Fruit fly (Drosophila melanogaster): ENCODE results near the gene P5cr.

P5cr gene

dm6 chr3R:19023862-19024261 is 4.9 kb upstream of the P5cr start, which contains the start of the genes CG6005 and CG14286 (continued):
- TF ChIP-seq trh (GFP tag; optimal IDR thresholded peaks at IDR 0.05) (no peak), CG31441 (GFP tag; IDR thresholded peaks at IDR 0.05) (0 out of 2 replicates have a peak, but pooled peaks have one; percentile 30), CG8281 (tag; optimal IDR thresholded peaks at IDR 0.05) (no peak), Dek (tag; optimal IDR thresholded peaks at IDR 0.05) (peak; percentile 19), Nf-YC (tag; optimal IDR thresholded peaks at IDR 0.05) (peak; percentile 34), sens-2 (GFP tag; IDR thresholded peaks at IDR 0.05) (no peak), vfl (GFP tag; optimal IDR thresholded peaks at IDR 0.05) (peak; percentile 27), CG2199 (GFP tag; IDR thresholded peaks at IDR 0.05) (no peak), repo (GFP tag; optimal IDR thresholded peaks at IDR 0.05) (no peak), Sox102F (GFP tag; optimal IDR thresholded peaks at IDR 0.05) (peak; percentile 37), gfzf (GFP tag; optimal IDR thresholded peaks at IDR 0.05) (peak; percentile 23), CHES-1-like (GFP tag; optimal IDR thresholded peaks at IDR 0.05) (peak; percentile 81), dm (GFP tag; optimal IDR thresholded peaks at IDR 0.05) (peak; percentile 82), chif (GFP tag; optimal IDR thresholded peaks at IDR 0.05) (peak; percentile 48 to 50), z (GFP tag; IDR thresholded peaks at IDR 0.05) (no peak), CG15479 (GFP tag; optimal IDR thresholded peaks at IDR 0.05) (no peak), NFAT (GFP tag; IDR thresholded peaks at IDR 0.05) (peak; percentile 92), Hand (GFP tag; optimal IDR thresholded peaks at IDR 0.05) (no peak), CG10959 (GFP tag; IDR thresholded peaks at IDR 0.05) (no peak), CG10565 (GFP tag; optimal IDR thresholded peaks at IDR 0.05) (no peak), CG4424 (GFP tag; optimal IDR thresholded peaks at IDR 0.05) (peak; percentile 58), PHDP (tag; optimal IDR thresholded peaks at IDR 0.05) (peak; percentile 36), ranshi (GFP tag; IDR thresholded peaks at IDR 0.05) (peak; percentile 52; the same call in 1 of the 2 replicates), CG2889 (GFP tag; IDR thresholded peaks at IDR 0.05) (0 out of 3 replicates have a peak, but pooled peaks have one; percentile 25), Opbp (GFP tag; IDR thresholded peaks at IDR 0.05; ENCODE audit: partially characterized antibody) (peak; percentile 74; the same call in 2 of the 3 replicates), luna (GFP tag; optimal IDR thresholded peaks at IDR 0.05) (no peak), HLH54F (GFP tag; optimal IDR thresholded peaks at IDR 0.05) (peak; percentile 71), CG9797 (GFP tag; optimal IDR thresholded peaks at IDR 0.05) (peak; percentile 33), zfh1 (GFP tag; IDR thresholded peaks at IDR 0.05) (peak; percentile 73; the same call in 2 of the 3 replicates), ken (GFP tag; IDR thresholded peaks at IDR 0.05) (peak; percentile 58; the same call in 1 of the 3 replicates), onecut (GFP tag; IDR thresholded peaks at IDR 0.05) (peak; percentile 47), CG31224 (GFP tag; IDR thresholded peaks at IDR 0.05) (peak; percentile 59; the same call in 1 of the 2 replicates), CG12659 (GFP tag; optimal IDR thresholded peaks at IDR 0.05) (peak; percentile 73), nerfin-1 (tag; optimal IDR thresholded peaks at IDR 0.05) (no peak), H15 (GFP tag; IDR thresholded peaks at IDR 0.05) (peak; percentile 58; the same call in 1 of the 3 replicates), unpg (GFP tag; optimal IDR thresholded peaks at IDR 0.05) (peak; percentile 24), ap (GFP tag; IDR thresholded peaks at IDR 0.05) (0 out of 2 replicates have a peak, but pooled peaks have one; percentile 6), CG17361 (GFP tag; IDR thresholded peaks at IDR 0.05) (no peak), az2 (GFP tag; optimal IDR thresholded peaks at IDR 0.05) (peak; percentile 74), mirr (GFP tag; optimal IDR thresholded peaks at IDR 0.05) (no peak), ewg (GFP tag; optimal IDR thresholded peaks at IDR 0.05) (peak; percentile 26), CG10366 (GFP tag; IDR thresholded peaks at IDR 0.05) (peak; percentile 75), CG10267 (tag; optimal IDR thresholded peaks at IDR 0.05) (peak; percentile 23), NfI (GFP tag; optimal IDR thresholded peaks at IDR 0.05) (peak; percentile 69), chinmo (GFP tag; IDR thresholded peaks at IDR 0.05; ENCODE audit: partially characterized antibody) (peak; percentile 81; the same call in 2 of the 4 replicates), salm (tag; optimal IDR thresholded peaks at IDR 0.05) (no peak), CG18764 (GFP tag; optimal IDR thresholded peaks at IDR 0.05) (peak; percentile 4), Fer2 (tag; optimal IDR thresholded peaks at IDR 0.05) (no peak), CG1529 (GFP tag; optimal IDR thresholded peaks at IDR 0.05) (no peak), BtbVII (GFP tag; optimal IDR thresholded peaks at IDR 0.05) (no peak), Bteb2 (GFP tag; optimal IDR thresholded peaks at IDR 0.05) (peak; percentile 64)
